Worm (Caenorhabditis elegans) whole organism, late embryonic: ENCODE results near the gene hpo-33.

Experiments
- K02D7.2 ChIP-seq: sonication (generic microtip); optimal IDR thresholded peaks from 2 replicates; lab custom pipeline; 2017; ENCODE audit warnings: mild to moderate bottlenecking, missing genetic modification characterization, missing compliant biosample characterization
- ama-1 ChIP-seq: fragments of 150-350 bp; optimal IDR thresholded peaks from 2 replicates; lab custom pipeline; 2014
- hlh-13 ChIP-seq: fragments of 200-800 bp; sonication (Bioruptor generic); optimal IDR thresholded peaks from 2 replicates; lab custom pipeline; 2018; ENCODE audit warnings: mild to moderate bottlenecking, missing genetic modification characterization, missing compliant biosample characterization
- hlh-15 ChIP-seq: sonication (generic microtip); optimal IDR thresholded peaks from 2 replicates; lab custom pipeline; 2016; ENCODE audit warnings: missing genetic modification characterization, missing compliant biosample characterization
- pag-3 ChIP-seq: sonication (generic microtip); optimal IDR thresholded peaks from 2 replicates; lab custom pipeline; 2016; ENCODE audit warnings: missing compliant biosample characterization, missing genetic modification characterization, borderline replicate concordance
- pat-9 ChIP-seq: fragments of 200-800 bp; sonication (Bioruptor generic); optimal IDR thresholded peaks from 2 replicates; lab custom pipeline; 2018; ENCODE audit warnings: mild to moderate bottlenecking, missing genetic modification characterization, moderate library complexity, missing compliant biosample characterization
- ref-2 ChIP-seq: sonication (generic microtip); optimal IDR thresholded peaks from 2 replicates; lab custom pipeline; 2016; ENCODE audit warnings: missing genetic modification characterization, missing compliant biosample characterization
- sox-4 ChIP-seq: sonication (generic microtip); optimal IDR thresholded peaks from 2 replicates; lab custom pipeline; 2017; ENCODE audit warnings: mild to moderate bottlenecking, missing genetic modification characterization, inconsistent platforms, missing compliant biosample characterization
- ztf-16 ChIP-seq: sonication (generic microtip); optimal IDR thresholded peaks from 2 replicates; lab custom pipeline; 2017; ENCODE audit warnings: missing genetic modification characterization, missing compliant biosample characterization

- no peak for TF ChIP-seq ref-2 (tag; lab: Kevin White, UChicago)
- TF ChIP-seq K02D7.2 (tag; lab: Kevin White, UChicago) = no peak
- TF ChIP-seq pat-9 (tag; lab: Kevin White, UChicago) = no peak
- TF ChIP-seq hlh-15 = no peak
- TF ChIP-seq ztf-16 (tag; lab: Kevin White, UChicago) = no peak
- TF ChIP-seq sox-4 (tag; lab: Kevin White, UChicago) = no peak
- no peak for TF ChIP-seq ama-1 (lab: Kevin White, UChicago)
- no peak for TF ChIP-seq hlh-13
- TF ChIP-seq pag-3 (tag; lab: Kevin White, UChicago) = no peak
Observed at ce11 chrV:17026289-17026688, 16.1 kb upstream of the hpo-33 start, which contains the start of gene F49H6.15.
